Worm (Caenorhabditis elegans) whole organism, L1 larva: ENCODE data around the gene nspb-12.

Experiments used
- C04F5.9 ChIP-seq: sonication (generic microtip); optimal IDR thresholded peaks from 2 replicates; lab custom pipeline; 2016; ENCODE audit warnings: missing genetic modification characterization, missing compliant biosample characterization
- C16A3.4 ChIP-seq: fragments of 150-350 bp; optimal IDR thresholded peaks from 2 replicates; lab custom pipeline; 2014; ENCODE audit warnings: missing biosample characterization, missing genetic modification characterization
- F16B12.6 ChIP-seq: fragments of 150-350 bp; optimal IDR thresholded peaks from 2 replicates; lab custom pipeline; 2014; ENCODE audit warnings: missing biosample characterization, missing genetic modification characterization
- Y116A8C.19 ChIP-seq: sonication (generic microtip); optimal IDR thresholded peaks from 2 replicates; lab custom pipeline; 2016; ENCODE audit warnings: missing compliant biosample characterization, missing genetic modification characterization, borderline replicate concordance
- alr-1 ChIP-seq: fragments of 200-800 bp; sonication (Bioruptor generic); optimal IDR thresholded peaks from 2 replicates; lab custom pipeline; 2018; ENCODE audit warnings: borderline replicate concordance, mild to moderate bottlenecking, missing genetic modification characterization, missing compliant biosample characterization
- aly-2 ChIP-seq: fragments of 150-350 bp; optimal IDR thresholded peaks from 2 replicates; lab custom pipeline; 2014; ENCODE audit warnings: missing biosample characterization, missing genetic modification characterization
- ama-1 ChIP-seq: fragments of 150-350 bp; optimal IDR thresholded peaks from 2 replicates; lab custom pipeline; 2014
- ceh-63 ChIP-seq: fragments of 200-800 bp; sonication (Bioruptor generic); optimal IDR thresholded peaks from 2 replicates; lab custom pipeline; 2018; ENCODE audit warnings: mild to moderate bottlenecking, missing genetic modification characterization, missing compliant biosample characterization
- ceh-82 ChIP-seq, 3 experiments: fragments of 150-350 bp in 1 of 3; sonication (generic microtip) in 2 of 3; optimal IDR thresholded peaks; 2 replicates each; lab custom pipeline; 2014 to 2017; ENCODE audit warnings: missing biosample characterization in 3 of 3, missing genetic modification characterization in 3 of 3
- ceh-88 ChIP-seq: fragments of 200-800 bp; sonication (Bioruptor generic); IDR thresholded peaks from 2 replicates; pipeline ENCODE4 v1.3.6; 2022; ENCODE audit warnings: missing genetic modification characterization, missing compliant biosample characterization
- ceh-90 ChIP-seq: sonication (generic microtip); optimal IDR thresholded peaks from 2 replicates; lab custom pipeline; 2016; ENCODE audit warnings: missing genetic modification characterization, missing compliant biosample characterization
- ces-1 ChIP-seq: fragments of 150-350 bp; optimal IDR thresholded peaks from 2 replicates; lab custom pipeline; 2014; ENCODE audit warnings: missing biosample characterization, missing genetic modification reagents, missing genetic modification characterization
- dpl-1 ChIP-seq, 3 experiments: fragments of 150-350 bp in 2 of 3; sonication (generic microtip) in 1 of 3; optimal IDR thresholded peaks; 2 replicates each; lab custom pipeline; 2014 to 2017; ENCODE audit warnings: missing biosample characterization in 3 of 3, missing genetic modification characterization in 3 of 3, missing genetic modification reagents in 3 of 3
- efl-1 ChIP-seq, 4 experiments: fragments of 150-350 bp; optimal IDR thresholded peaks in 3 of 4; peaks in 1 of 4; 1 replicate in 1 of 4; 2 replicates in 3 of 4; lab custom pipeline; 2014; ENCODE audit warnings: missing biosample characterization in 2 of 4, missing genetic modification characterization in 2 of 4, missing genetic modification reagents in 2 of 4
- elt-2 ChIP-seq: sonication (generic microtip); optimal IDR thresholded peaks from 2 replicates; lab custom pipeline; 2016; ENCODE audit warnings: missing genetic modification characterization, mild to moderate bottlenecking, inconsistent platforms, missing compliant biosample characterization, missing genetic modification reagents
- elt-3 ChIP-seq, 6 experiments: fragments of 150-350 bp in 1 of 6; sonication (generic microtip); optimal IDR thresholded peaks; 2 replicates each; lab custom pipeline; 2017 to 2018; ENCODE audit warnings: missing biosample characterization in 6 of 6, missing genetic modification characterization in 6 of 6, inconsistent platforms in 1 of 6
- ets-5 ChIP-seq: fragments of 200-800 bp; sonication (Bioruptor generic); IDR thresholded peaks from 2 replicates; pipeline ENCODE4 v1.3.6; 2022; ENCODE audit warnings: missing genetic modification characterization, missing compliant biosample characterization
- fkh-8 ChIP-seq: sonication (generic microtip); optimal IDR thresholded peaks from 2 replicates; lab custom pipeline; 2016; ENCODE audit warnings: mild to moderate bottlenecking, missing genetic modification characterization, missing compliant biosample characterization
- grh-1 ChIP-seq: fragments of 200-800 bp; sonication (Bioruptor generic); IDR thresholded peaks from 2 replicates; pipeline ENCODE4 v1.3.6; 2022; ENCODE audit warnings: missing genetic modification reagents, missing genetic modification characterization, missing compliant biosample characterization
- hlh-17 ChIP-seq: fragments of 200-800 bp; sonication (Bioruptor generic); optimal IDR thresholded peaks from 2 replicates; lab custom pipeline; 2018; ENCODE audit warnings: missing genetic modification characterization, mild to moderate bottlenecking, missing compliant biosample characterization, moderate library complexity, borderline replicate concordance
- irx-1 ChIP-seq: sonication (generic microtip); optimal IDR thresholded peaks from 2 replicates; lab custom pipeline; 2016; ENCODE audit warnings: missing genetic modification characterization, missing compliant biosample characterization
- lin-14 ChIP-seq: fragments of 200-800 bp; sonication (Bioruptor generic); optimal IDR thresholded peaks from 2 replicates; lab custom pipeline; 2018; ENCODE audit warnings: mild to moderate bottlenecking, missing genetic modification characterization, moderate library complexity, missing compliant biosample characterization
- lin-35 ChIP-seq, 2 experiments: fragments of 150-350 bp; optimal IDR thresholded peaks; 2 replicates each; lab custom pipeline; 2014; ENCODE audit warnings: missing biosample characterization in 2 of 2, missing genetic modification characterization in 2 of 2, missing genetic modification reagents in 2 of 2
- lin-39 ChIP-seq: fragments of 150-350 bp; optimal IDR thresholded peaks from 2 replicates; lab custom pipeline; 2014; ENCODE audit warnings: missing biosample characterization, missing genetic modification reagents, missing genetic modification characterization
- lir-3 ChIP-seq: sonication (generic microtip); optimal IDR thresholded peaks from 2 replicates; lab custom pipeline; 2016; ENCODE audit warnings: mild to moderate bottlenecking, missing genetic modification characterization, moderate library complexity, missing compliant biosample characterization; ENCODE audit not compliant: poor library complexity
- mef-2 ChIP-seq: fragments of 150-350 bp; optimal IDR thresholded peaks from 2 replicates; lab custom pipeline; 2014; ENCODE audit warnings: missing biosample characterization, missing genetic modification characterization
- mep-1 ChIP-seq: fragments of 150-350 bp; optimal IDR thresholded peaks from 2 replicates; lab custom pipeline; 2014; ENCODE audit warnings: missing biosample characterization, missing genetic modification characterization
- nhr-11 ChIP-seq: fragments of 150-350 bp; optimal IDR thresholded peaks from 2 replicates; lab custom pipeline; 2014; ENCODE audit warnings: missing biosample characterization, missing genetic modification characterization
- nhr-20 ChIP-seq: sonication (generic microtip); optimal IDR thresholded peaks from 2 replicates; lab custom pipeline; 2016; ENCODE audit warnings: mild to moderate bottlenecking, missing genetic modification characterization, missing compliant biosample characterization
- nhr-71 ChIP-seq: sonication (generic microtip); optimal IDR thresholded peaks from 2 replicates; lab custom pipeline; 2016; ENCODE audit warnings: mild to moderate bottlenecking, missing genetic modification characterization, moderate library complexity, missing compliant biosample characterization
- nhr-76 ChIP-seq: sonication (generic microtip); optimal IDR thresholded peaks from 2 replicates; lab custom pipeline; 2017; ENCODE audit warnings: missing biosample characterization, missing genetic modification characterization
- nhr-84 ChIP-seq: sonication (generic microtip); optimal IDR thresholded peaks from 2 replicates; lab custom pipeline; 2017; ENCODE audit warnings: missing biosample characterization, missing genetic modification characterization
- pax-3 ChIP-seq: fragments of 200-800 bp; sonication (Bioruptor generic); optimal IDR thresholded peaks from 2 replicates; lab custom pipeline; 2018; ENCODE audit warnings: mild to moderate bottlenecking, missing genetic modification characterization, moderate library complexity, missing compliant biosample characterization
- pqm-1 ChIP-seq: sonication (generic microtip); optimal IDR thresholded peaks from 3 replicates; lab custom pipeline; 2017; ENCODE audit warnings: missing biosample characterization, missing genetic modification characterization
- skn-1 ChIP-seq: fragments of 150-350 bp; optimal IDR thresholded peaks from 2 replicates; lab custom pipeline; 2014; ENCODE audit warnings: missing biosample characterization, missing genetic modification characterization
- snpc-4 ChIP-seq: fragments of 150-350 bp; optimal IDR thresholded peaks from 2 replicates; lab custom pipeline; 2014; ENCODE audit warnings: missing biosample characterization, missing genetic modification characterization
- sox-4 ChIP-seq: sonication (generic microtip); optimal IDR thresholded peaks from 2 replicates; lab custom pipeline; 2016; ENCODE audit warnings: missing genetic modification characterization, missing compliant biosample characterization
- sup-37 ChIP-seq: fragments of 200-800 bp; sonication (Bioruptor generic); optimal IDR thresholded peaks from 2 replicates; lab custom pipeline; 2018; ENCODE audit warnings: mild to moderate bottlenecking, missing genetic modification characterization, missing compliant biosample characterization
- swsn-7 ChIP-seq: sonication (generic microtip); optimal IDR thresholded peaks from 2 replicates; lab custom pipeline; 2016; ENCODE audit warnings: missing genetic modification characterization, missing compliant biosample characterization
- unc-30 ChIP-seq: sonication (generic microtip); optimal IDR thresholded peaks from 2 replicates; lab custom pipeline; 2017; ENCODE audit warnings: missing biosample characterization, missing genetic modification characterization
- unc-86 ChIP-seq: sonication (generic microtip); optimal IDR thresholded peaks from 2 replicates; lab custom pipeline; 2016; ENCODE audit warnings: missing genetic modification characterization, missing compliant biosample characterization
- ztf-4 ChIP-seq: fragments of 150-350 bp; optimal IDR thresholded peaks from 2 replicates; lab custom pipeline; 2014; ENCODE audit warnings: missing biosample characterization, missing genetic modification characterization

nspb-12 gene

ce11 chrIII:5601999-5602398 lies 33.4 kb upstream of the nspb-12 start (continued):
- TF ChIP-seq pax-3 (no peak), swsn-7 (tag; lab: Kevin White, UChicago) (peak; percentile 75), ceh-63 (GFP tag; lab: Kevin White, UChicago) (no peak), dpl-1 (GFP tag; optimal IDR thresholded peaks at IDR 0.05; lab: Kevin White, UChicago) (peak; percentile 8 to 59 (median 58)), snpc-4 (tag; lab: Kevin White, UChicago) (peak; percentile 54), unc-30 (tag; lab: Kevin White, UChicago) (no peak), F16B12.6 (tag; lab: Kevin White, UChicago) (peak; percentile 15), fkh-8 (tag; lab: Kevin White, UChicago) (peak; percentile 34), sup-37 (GFP tag; lab: Kevin White, UChicago) (peak; percentile 43), lir-3 (tag; lab: Kevin White, UChicago) (peak; percentile 64), sox-4 (no peak), ztf-4 (tag; lab: Kevin White, UChicago) (peak; percentile 2), lin-14 (GFP tag; lab: Kevin White, UChicago) (peak; percentile 66), grh-1 (peak; percentile 33; the same call in 1 of the 2 replicates), nhr-76 (tag; lab: Kevin White, UChicago) (peak; percentile 44), nhr-20 (peak; percentile 82), mef-2 (tag; lab: Kevin White, UChicago) (no peak), lin-35 (GFP tag; optimal IDR thresholded peaks at IDR 0.05; lab: Kevin White, UChicago) (peak; percentile 67 to 87), irx-1 (tag; lab: Kevin White, UChicago) (peak; percentile 62), mep-1 (tag; lab: Kevin White, UChicago) (peak; percentile 81), nhr-71 (tag; lab: Kevin White, UChicago) (peak; percentile 83), C16A3.4 (peak; percentile 73), elt-3 (tag; optimal IDR thresholded peaks at IDR 0.05; lab: Kevin White, UChicago) (peak in 2 of 6 experiments; percentile 24 to 58), hlh-17 (GFP tag; lab: Kevin White, UChicago) (no peak), ama-1 (lab: Kevin White, UChicago) (peak; percentile 6), ceh-90 (tag; lab: Kevin White, UChicago) (peak; percentile 7), ceh-88 (GFP tag; lab: Robert Waterston, UW) (peak; percentile 39; the same call in 1 of the 2 replicates), unc-86 (tag; lab: Kevin White, UChicago) (no peak), lin-39 (tag; lab: Kevin White, UChicago) (peak; percentile 12), elt-2 (peak; percentile 43)

ce11 chrIII:5599958-5600357 lies 31.4 kb upstream of the nspb-12 start, which contains the start of gene wdr-37:
Gene wdr-37, minus strand, starts transcription at chrIII:5600058.
- TF ChIP-seq nhr-11 (tag; lab: Kevin White, UChicago) (no peak), Y116A8C.19 (tag; lab: Kevin White, UChicago) (no peak), lir-3 (tag; lab: Kevin White, UChicago) (no peak), ceh-82 (tag; optimal IDR thresholded peaks at IDR 0.05; lab: Kevin White, UChicago) (no peak), aly-2 (tag; lab: Kevin White, UChicago) (no peak), skn-1 (tag; lab: Kevin White, UChicago) (no peak), snpc-4 (tag; lab: Kevin White, UChicago) (no peak), ets-5 (no peak), sup-37 (GFP tag; lab: Kevin White, UChicago) (no peak), C04F5.9 (no peak), sox-4 (no peak), alr-1 (no peak), ceh-90 (tag; lab: Kevin White, UChicago) (no peak), F16B12.6 (tag; lab: Kevin White, UChicago) (no peak), ces-1 (GFP tag; lab: Kevin White, UChicago) (no peak)

ce11 chrIII:5595445-5595844 lies 26.9 kb upstream of the nspb-12 start, which contains the start of gene ced-6:
Gene ced-6, plus strand, starts transcription at chrIII:5595771.
- TF ChIP-seq swsn-7 (tag; lab: Kevin White, UChicago) (no peak), pqm-1 (tag; lab: Kevin White, UChicago) (no peak), C16A3.4 (no peak), efl-1 (optimal IDR thresholded peaks at IDR 0.05; lab: Kevin White, UChicago) (no peak), efl-1 (GFP tag; optimal IDR thresholded peaks at IDR 0.05 in 1 of 2; lab: Kevin White, UChicago) (peak in 1 of 2 experiments; percentile 72), nhr-84 (tag; lab: Kevin White, UChicago) (no peak), sup-37 (GFP tag; lab: Kevin White, UChicago) (no peak), hlh-17 (GFP tag; lab: Kevin White, UChicago) (no peak)
